Worm (Caenorhabditis elegans) whole organism, midembryonic: ENCODE results near the gene nhr-21.

ENCODE experiments used
- cog-1 ChIP-seq: sonication (generic microtip); optimal IDR thresholded peaks from 2 replicates; lab custom pipeline; 2016; ENCODE audit warnings: missing genetic modification characterization, missing compliant biosample characterization
- flt-1 ChIP-seq: fragments of 200-800 bp; sonication (Bioruptor generic); IDR thresholded peaks from 2 replicates; pipeline ENCODE4 v1.3.6; 2022; ENCODE audit warnings: missing genetic modification characterization, missing compliant biosample characterization
- ref-1 ChIP-seq: fragments of 200-800 bp; sonication (Bioruptor generic); conservative IDR thresholded peaks from 2 replicates; pipeline ENCODE4 v1.3.6; 2022; ENCODE audit warnings: missing genetic modification reagents, missing genetic modification characterization, missing compliant biosample characterization
- ztf-23 ChIP-seq: fragments of 200-800 bp; sonication (Bioruptor generic); IDR thresholded peaks from 2 replicates; pipeline ENCODE4 v1.3.6; 2022; ENCODE audit warnings: missing genetic modification reagents, missing genetic modification characterization, missing compliant biosample characterization

DNA sequence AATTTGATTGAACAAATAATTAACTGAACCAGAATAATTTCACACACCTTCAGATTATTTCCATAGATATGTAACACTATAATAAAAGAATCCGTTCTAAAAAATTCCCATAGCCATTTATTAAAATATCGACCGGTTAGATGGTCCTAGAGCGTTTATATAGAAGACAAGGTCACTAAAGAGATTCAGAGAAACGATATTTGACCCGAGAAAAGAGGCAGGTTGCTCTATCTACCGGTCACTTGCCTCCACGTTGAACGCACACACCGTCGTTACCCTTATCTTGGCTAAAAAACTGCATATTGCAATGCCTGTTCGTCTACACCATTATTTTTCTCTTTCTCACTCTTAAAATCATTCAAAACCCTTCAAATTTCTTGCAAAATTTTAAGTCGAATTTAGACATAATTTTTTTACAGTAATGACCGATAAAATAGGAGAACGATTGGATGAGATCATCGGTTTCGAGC is 42.1 kb downstream of the nhr-21 start, which contains the start of gene C07D10.5:
- no peak for TF ChIP-seq cog-1
- no peak for TF ChIP-seq flt-1
- no peak for TF ChIP-seq ztf-23
- TF ChIP-seq ref-1 (GFP tag; lab: Robert Waterston, UW) = no peak
